Worm (Caenorhabditis elegans) whole organism, L3 larva: Measurements from ENCODE around the gene rpb-6.

ENCODE experiments used
- R02D3.7 ChIP-seq: fragments of 150-350 bp; optimal IDR thresholded peaks from 2 replicates; lab custom pipeline; 2014; ENCODE audit warnings: missing biosample characterization, missing genetic modification characterization
- ZK546.5 ChIP-seq: sonication (generic microtip); optimal IDR thresholded peaks from 2 replicates; lab custom pipeline; 2017; ENCODE audit warnings: missing biosample characterization, missing genetic modification characterization
- aly-2 ChIP-seq: fragments of 150-350 bp; optimal IDR thresholded peaks from 2 replicates; lab custom pipeline; 2014; ENCODE audit warnings: missing biosample characterization, missing genetic modification characterization
- ama-1 ChIP-seq: fragments of 150-350 bp; optimal IDR thresholded peaks from 2 replicates; lab custom pipeline; 2018
- ceh-16 ChIP-seq: sonication (generic microtip); optimal IDR thresholded peaks from 2 replicates; lab custom pipeline; 2017; ENCODE audit warnings: missing biosample characterization, missing genetic modification characterization
- ceh-28 ChIP-seq: fragments of 150-350 bp; optimal IDR thresholded peaks from 2 replicates; lab custom pipeline; 2014; ENCODE audit warnings: missing biosample characterization, missing genetic modification reagents, missing genetic modification characterization
- ceh-82 ChIP-seq: fragments of 150-350 bp; optimal IDR thresholded peaks from 2 replicates; lab custom pipeline; 2014; ENCODE audit warnings: missing biosample characterization, missing genetic modification characterization
- ceh-9 ChIP-seq: sonication (generic microtip); optimal IDR thresholded peaks from 2 replicates; lab custom pipeline; 2018; ENCODE audit warnings: missing biosample characterization, missing genetic modification characterization
- daf-12 ChIP-seq: fragments of 150-350 bp; optimal IDR thresholded peaks from 2 replicates; lab custom pipeline; 2014; ENCODE audit warnings: missing biosample characterization, missing genetic modification reagents, missing genetic modification characterization
- egl-27 ChIP-seq: sonication (generic microtip); optimal IDR thresholded peaks from 4 replicates; lab custom pipeline; 2017; ENCODE audit warnings: missing biosample characterization, missing genetic modification reagents, missing genetic modification characterization
- egl-5 ChIP-seq: fragments of 150-350 bp; optimal IDR thresholded peaks from 2 replicates; lab custom pipeline; 2017; ENCODE audit warnings: missing biosample characterization, missing genetic modification reagents, missing genetic modification characterization, inconsistent platforms
- elt-1 ChIP-seq: fragments of 150-350 bp; optimal IDR thresholded peaks from 2 replicates; lab custom pipeline; 2014; ENCODE audit warnings: missing biosample characterization, missing genetic modification characterization
- elt-2 ChIP-seq: sonication (generic microtip); optimal IDR thresholded peaks from 2 replicates; lab custom pipeline; 2016; ENCODE audit warnings: missing genetic modification reagents, mild to moderate bottlenecking, missing genetic modification characterization, missing compliant biosample characterization
- elt-3 ChIP-seq, 3 experiments: fragments of 150-350 bp in 1 of 3; sonication (generic microtip) in 2 of 3; optimal IDR thresholded peaks; 2 replicates in 2 of 3; 4 replicates in 1 of 3; lab custom pipeline; 2014 to 2017; ENCODE audit warnings: missing biosample characterization in 3 of 3, missing genetic modification characterization in 3 of 3
- eor-1 ChIP-seq, 2 experiments: fragments of 150-350 bp; optimal IDR thresholded peaks; 2 replicates each; lab custom pipeline; 2014 to 2018; ENCODE audit warnings: missing biosample characterization in 2 of 2, missing genetic modification characterization in 2 of 2
- fkh-10 ChIP-seq: sonication (generic microtip); optimal IDR thresholded peaks from 2 replicates; lab custom pipeline; 2017; ENCODE audit warnings: missing biosample characterization, missing genetic modification reagents, missing genetic modification characterization
- fkh-2 ChIP-seq: fragments of 150-350 bp; optimal IDR thresholded peaks from 2 replicates; lab custom pipeline; 2014; ENCODE audit warnings: missing biosample characterization, missing genetic modification reagents, missing genetic modification characterization
- fos-1 ChIP-seq: fragments of 150-350 bp; optimal IDR thresholded peaks from 2 replicates; lab custom pipeline; 2014; ENCODE audit warnings: missing biosample characterization, missing genetic modification characterization
- hmg-11 ChIP-seq: sonication (generic microtip); optimal IDR thresholded peaks from 2 replicates; lab custom pipeline; 2016; ENCODE audit warnings: missing genetic modification characterization, missing compliant biosample characterization
- jun-1 ChIP-seq: fragments of 150-350 bp; optimal IDR thresholded peaks from 2 replicates; lab custom pipeline; 2014; ENCODE audit warnings: missing biosample characterization, missing genetic modification reagents, missing genetic modification characterization
- lin-15B ChIP-seq: fragments of 150-350 bp; optimal IDR thresholded peaks from 2 replicates; lab custom pipeline; 2014; ENCODE audit warnings: missing biosample characterization, missing genetic modification characterization
- lin-39 ChIP-seq: fragments of 150-350 bp; optimal IDR thresholded peaks from 2 replicates; lab custom pipeline; 2018; ENCODE audit warnings: missing biosample characterization, missing genetic modification reagents, missing genetic modification characterization
- lsy-12 ChIP-seq: sonication (generic microtip); optimal IDR thresholded peaks from 2 replicates; lab custom pipeline; 2016; ENCODE audit warnings: mild to moderate bottlenecking, missing genetic modification characterization, missing compliant biosample characterization
- mdl-1 ChIP-seq: fragments of 150-350 bp; optimal IDR thresholded peaks from 2 replicates; lab custom pipeline; 2014; ENCODE audit warnings: missing biosample characterization, missing genetic modification characterization
- mml-1 ChIP-seq: fragments of 150-350 bp; sonication (generic microtip); optimal IDR thresholded peaks from 3 replicates; lab custom pipeline; 2014; ENCODE audit warnings: missing biosample characterization, missing genetic modification characterization
- nfya-1 ChIP-seq: sonication (generic microtip); optimal IDR thresholded peaks from 2 replicates; lab custom pipeline; 2017; ENCODE audit warnings: missing genetic modification characterization, mild to moderate bottlenecking, missing compliant biosample characterization, antibody characterized with exemption, moderate library complexity; ENCODE audit not compliant: insufficient read depth
- nhr-11 ChIP-seq: fragments of 150-350 bp; optimal IDR thresholded peaks from 2 replicates; lab custom pipeline; 2014; ENCODE audit warnings: missing biosample characterization, missing genetic modification characterization
- nhr-12 ChIP-seq: fragments of 150-350 bp; optimal IDR thresholded peaks from 2 replicates; lab custom pipeline; 2014; ENCODE audit warnings: missing biosample characterization, missing genetic modification characterization
- nhr-23 ChIP-seq: fragments of 150-350 bp; optimal IDR thresholded peaks from 2 replicates; lab custom pipeline; 2014; ENCODE audit warnings: missing biosample characterization, missing genetic modification reagents, missing genetic modification characterization
- nhr-237 ChIP-seq: fragments of 150-350 bp; optimal IDR thresholded peaks from 2 replicates; lab custom pipeline; 2014; ENCODE audit warnings: missing biosample characterization, missing genetic modification characterization
- nhr-25 ChIP-seq: sonication (generic microtip); optimal IDR thresholded peaks from 2 replicates; lab custom pipeline; 2017; ENCODE audit warnings: missing biosample characterization, missing genetic modification characterization
- nhr-28 ChIP-seq: fragments of 150-350 bp; optimal IDR thresholded peaks from 2 replicates; lab custom pipeline; 2014; ENCODE audit warnings: missing biosample characterization, missing genetic modification characterization
- nhr-43 ChIP-seq: sonication (generic microtip); optimal IDR thresholded peaks from 2 replicates; lab custom pipeline; 2016; ENCODE audit warnings: mild to moderate bottlenecking, missing genetic modification characterization, missing compliant biosample characterization; ENCODE audit not compliant: poor library complexity, severe bottlenecking
- nhr-67 ChIP-seq: fragments of 150-350 bp; optimal IDR thresholded peaks from 2 replicates; lab custom pipeline; 2014; ENCODE audit warnings: missing biosample characterization, missing genetic modification characterization
- nhr-76 ChIP-seq: fragments of 150-350 bp; sonication (generic microtip); optimal IDR thresholded peaks from 5 replicates; lab custom pipeline; 2014; ENCODE audit warnings: missing biosample characterization, missing genetic modification characterization
- nhr-77 ChIP-seq: fragments of 150-350 bp; optimal IDR thresholded peaks from 2 replicates; lab custom pipeline; 2014; ENCODE audit warnings: missing biosample characterization, missing genetic modification characterization
- pha-4 ChIP-seq: fragments of 150-350 bp; optimal IDR thresholded peaks from 2 replicates; lab custom pipeline; 2014; ENCODE audit warnings: missing biosample characterization, missing genetic modification reagents, missing genetic modification characterization
- pqm-1 ChIP-seq: fragments of 150-350 bp; optimal IDR thresholded peaks from 2 replicates; lab custom pipeline; 2017; ENCODE audit warnings: missing biosample characterization, missing genetic modification characterization, inconsistent platforms
- sea-2 ChIP-seq: fragments of 150-350 bp; sonication (generic microtip); optimal IDR thresholded peaks from 4 replicates; lab custom pipeline; 2014; ENCODE audit warnings: missing biosample characterization, missing genetic modification reagents, missing genetic modification characterization
- skn-1 ChIP-seq: fragments of 150-350 bp; optimal IDR thresholded peaks from 2 replicates; lab custom pipeline; 2014; ENCODE audit warnings: missing biosample characterization, missing genetic modification characterization
- snpc-4 ChIP-seq: fragments of 150-350 bp; optimal IDR thresholded peaks from 2 replicates; lab custom pipeline; 2014; ENCODE audit warnings: missing biosample characterization, missing genetic modification characterization
- tbx-2 ChIP-seq: sonication (generic microtip); optimal IDR thresholded peaks from 2 replicates; lab custom pipeline; 2016; ENCODE audit warnings: mild to moderate bottlenecking, missing genetic modification characterization, missing compliant biosample characterization
- unc-39 ChIP-seq: sonication (generic microtip); optimal IDR thresholded peaks from 4 replicates; lab custom pipeline; 2017; ENCODE audit warnings: missing biosample characterization, missing genetic modification characterization
- unc-62 ChIP-seq: fragments of 150-350 bp; sonication (generic microtip); optimal IDR thresholded peaks from 4 replicates; lab custom pipeline; 2014; ENCODE audit warnings: missing biosample characterization, missing genetic modification reagents, missing genetic modification characterization
- zag-1 ChIP-seq: fragments of 150-350 bp; optimal IDR thresholded peaks from 2 replicates; lab custom pipeline; 2014; ENCODE audit warnings: missing biosample characterization, missing genetic modification characterization
- ztf-11 ChIP-seq: fragments of 150-350 bp; optimal IDR thresholded peaks from 2 replicates; lab custom pipeline; 2014; ENCODE audit warnings: missing biosample characterization, missing genetic modification characterization
- ztf-4 ChIP-seq: fragments of 150-350 bp; optimal IDR thresholded peaks from 2 replicates; lab custom pipeline; 2014; ENCODE audit warnings: missing biosample characterization, missing genetic modification characterization

rpb-6 gene

ce11 chrII:10558345-10558744 is 20.8 kb upstream of the rpb-6 start:
- peak; percentile 21 for TF ChIP-seq nhr-11 (tag; lab: Kevin White, UChicago)
- peak; percentile 39 for TF ChIP-seq ama-1
- TF ChIP-seq lin-39 (tag; lab: Kevin White, UChicago), result peak; percentile 18
- no peak for TF ChIP-seq fkh-2 (tag; lab: Kevin White, UChicago)

- TF ChIP-seq nhr-77 (no peak), ceh-28 (no peak), ama-1 (peak; percentile 55), nhr-28 (no peak), lin-39 (tag; lab: Kevin White, UChicago) (peak; percentile 66), elt-2 (tag; lab: Kevin White, UChicago) (no peak), mdl-1 (tag; lab: Kevin White, UChicago) (peak; percentile 39), ztf-11 (tag; lab: Kevin White, UChicago) (no peak), lin-15B (tag; lab: Kevin White, UChicago) (peak; percentile 67), nhr-76 (tag; lab: Kevin White, UChicago) (no peak), nhr-25 (tag; lab: Kevin White, UChicago) (peak; percentile 82), nfya-1 (peak; percentile 69), nhr-237 (tag; lab: Kevin White, UChicago) (no peak), egl-5 (peak; percentile 68), snpc-4 (tag; lab: Kevin White, UChicago) (no peak), hmg-11 (tag; lab: Kevin White, UChicago) (no peak), sea-2 (GFP tag; lab: Kevin White, UChicago) (no peak), nhr-23 (tag; lab: Kevin White, UChicago) (no peak), jun-1 (tag; lab: Kevin White, UChicago) (peak; percentile 24), nhr-11 (tag; lab: Kevin White, UChicago) (no peak), tbx-2 (no peak), unc-62 (GFP tag; lab: Kevin White, UChicago) (no peak), elt-3 (tag; optimal IDR thresholded peaks at IDR 0.05; lab: Kevin White, UChicago) (no peak), fkh-2 (tag; lab: Kevin White, UChicago) (no peak), ceh-9 (tag; lab: Kevin White, UChicago) (no peak), nhr-67 (tag; lab: Kevin White, UChicago) (no peak), nhr-43 (peak; percentile 70), daf-12 (tag; lab: Kevin White, UChicago) (no peak), skn-1 (tag; lab: Kevin White, UChicago) (no peak), fkh-10 (GFP tag; lab: Kevin White, UChicago) (no peak), lsy-12 (tag; lab: Kevin White, UChicago) (peak; percentile 57), nhr-12 (tag; lab: Kevin White, UChicago) (no peak), ceh-16 (tag; lab: Kevin White, UChicago) (no peak), R02D3.7 (no peak), mml-1 (no peak), egl-27 (tag; lab: Kevin White, UChicago) (no peak), ceh-82 (no peak), zag-1 (tag; lab: Kevin White, UChicago) (no peak), pha-4 (tag; lab: Kevin White, UChicago) (no peak), elt-1 (tag; lab: Kevin White, UChicago) (peak; percentile 70), pqm-1 (tag; lab: Kevin White, UChicago) (no peak), eor-1 (tag; optimal IDR thresholded peaks at IDR 0.05; lab: Kevin White, UChicago) (no peak), aly-2 (tag; lab: Kevin White, UChicago) (no peak), fos-1 (tag; lab: Kevin White, UChicago) (no peak), ZK546.5 (tag; lab: Kevin White, UChicago) (no peak), unc-39 (no peak), ztf-4 (tag; lab: Kevin White, UChicago) (no peak)
These were observed 20.2 kb upstream of the rpb-6 start for ce11 chrII:10558962-10559415.
